Worm (Caenorhabditis elegans): ENCODE results near the gene F11A5.13.

DNA sequence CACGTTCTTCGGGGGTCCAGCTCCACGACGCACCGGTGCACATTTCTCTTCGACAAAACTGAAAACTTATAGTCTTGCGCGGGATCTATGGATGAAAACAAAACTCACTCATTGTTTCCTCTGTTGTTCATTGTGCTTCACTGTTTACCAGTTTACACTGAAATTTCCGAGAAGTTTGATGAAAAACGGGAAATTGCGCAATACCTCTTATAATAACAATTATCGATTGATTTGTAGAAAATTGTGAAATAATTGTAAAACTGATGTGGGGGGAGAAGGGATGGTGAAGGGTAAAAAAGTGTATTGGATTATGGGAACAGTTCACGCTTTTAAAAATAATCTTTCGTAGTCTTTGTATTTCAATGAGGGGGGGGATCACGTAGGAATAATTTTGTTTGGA is 3.0 kb upstream of the F11A5.13 start:
- TF ChIP-seq T22C8.4 (GFP tag; IDR thresholded peaks at IDR 0.05) (no peak), klf-2 (GFP tag; conservative IDR thresholded peaks at IDR 0.05) (no peak), ref-1 (GFP tag; conservative IDR thresholded peaks at IDR 0.05) (no peak), med-1 (GFP tag; optimal IDR thresholded peaks at IDR 0.05; ENCODE audit: insufficient read depth) (no peak), ztf-29 (GFP tag; IDR thresholded peaks at IDR 0.05) (no peak), cog-1 (tag; optimal IDR thresholded peaks at IDR 0.05) (no peak), flt-1 (GFP tag; IDR thresholded peaks at IDR 0.05) (no peak), tab-1 (GFP tag; IDR thresholded peaks at IDR 0.05) (no peak)
